Worm (Caenorhabditis elegans) whole organism, early embryonic: ENCODE data around the gene cah-1.

ENCODE experiments used
- B0310.2 ChIP-seq: sonication (generic microtip); optimal IDR thresholded peaks from 2 replicates; lab custom pipeline; 2016; ENCODE audit warnings: mild to moderate bottlenecking, missing genetic modification characterization, missing compliant biosample characterization
- F13C5.2 ChIP-seq: sonication (generic microtip); optimal IDR thresholded peaks from 2 replicates; lab custom pipeline; 2017; ENCODE audit warnings: mild to moderate bottlenecking, missing genetic modification characterization, inconsistent platforms, missing compliant biosample characterization
- aly-1 ChIP-seq: sonication (generic microtip); optimal IDR thresholded peaks from 2 replicates; lab custom pipeline; 2016; ENCODE audit warnings: missing genetic modification characterization, missing compliant biosample characterization
- ama-1 ChIP-seq: fragments of 150-350 bp; optimal IDR thresholded peaks from 2 replicates; lab custom pipeline; 2014
- ceh-13 ChIP-seq: fragments of 200-800 bp; sonication (Bioruptor generic); optimal IDR thresholded peaks from 2 replicates; lab custom pipeline; 2018; ENCODE audit warnings: mild to moderate bottlenecking, missing genetic modification characterization, missing compliant biosample characterization
- ceh-36 ChIP-seq: sonication (generic microtip); optimal IDR thresholded peaks from 2 replicates; lab custom pipeline; 2016; ENCODE audit warnings: missing genetic modification characterization, inconsistent platforms, missing compliant biosample characterization
- ets-7 ChIP-seq: sonication (generic microtip); optimal IDR thresholded peaks from 2 replicates; lab custom pipeline; 2016; ENCODE audit warnings: missing genotype, missing genetic modification characterization, missing compliant biosample characterization
- flt-1 ChIP-seq: fragments of 200-800 bp; sonication (Bioruptor generic); IDR thresholded peaks from 2 replicates; pipeline ENCODE4 v1.3.6; 2022; ENCODE audit warnings: missing genetic modification characterization, missing compliant biosample characterization
- hmbx-1 ChIP-seq: sonication (generic microtip); optimal IDR thresholded peaks from 2 replicates; lab custom pipeline; 2016; ENCODE audit warnings: mild to moderate bottlenecking, missing genetic modification characterization, missing compliant biosample characterization
- hmg-4 ChIP-seq: fragments of 200-800 bp; sonication (Bioruptor generic); optimal IDR thresholded peaks from 2 replicates; lab custom pipeline; 2018; ENCODE audit warnings: mild to moderate bottlenecking, missing genetic modification characterization, missing compliant biosample characterization
- hnd-1 ChIP-seq: sonication (generic microtip); optimal IDR thresholded peaks from 2 replicates; lab custom pipeline; 2016; ENCODE audit warnings: missing genetic modification characterization, missing compliant biosample characterization
- pes-1 ChIP-seq: fragments of 200-800 bp; sonication (Bioruptor generic); IDR thresholded peaks from 2 replicates; pipeline ENCODE4 v1.3.6; 2022; ENCODE audit warnings: missing genetic modification reagents, missing genetic modification characterization, missing compliant biosample characterization
- scrt-1 ChIP-seq: fragments of 200-800 bp; sonication (Bioruptor generic); IDR thresholded peaks from 2 replicates; pipeline ENCODE4 v1.3.6; 2022; ENCODE audit warnings: missing genetic modification characterization, missing compliant biosample characterization
- sea-1 ChIP-seq: fragments of 200-800 bp; sonication (Bioruptor generic); conservative IDR thresholded peaks from 2 replicates; pipeline ENCODE4 v1.3.6; 2022; ENCODE audit warnings: missing genetic modification characterization, missing compliant biosample characterization
- tbx-11 ChIP-seq: fragments of 200-800 bp; sonication (Bioruptor generic); IDR thresholded peaks from 2 replicates; pipeline ENCODE4 v1.3.6; 2022; ENCODE audit warnings: missing genetic modification characterization, missing compliant biosample characterization
- tbx-37 ChIP-seq: fragments of 200-800 bp; sonication (Bioruptor generic); conservative IDR thresholded peaks from 2 replicates; pipeline ENCODE4 v1.3.6; 2022; ENCODE audit warnings: missing genetic modification reagents, missing genetic modification characterization, missing compliant biosample characterization
- tra-4 ChIP-seq: sonication (generic microtip); optimal IDR thresholded peaks from 2 replicates; lab custom pipeline; 2017; ENCODE audit warnings: missing genetic modification characterization, missing compliant biosample characterization

Gene cah-1

ce11 chrIII:5106893-5107471 is 21.6 kb upstream of the cah-1 start, which contains the start of gene dpy-17:
Gene dpy-17, plus strand, starts transcription at chrIII:5107330.
- TF ChIP-seq aly-1 (tag; lab: Kevin White, UChicago) (no peak), hmbx-1 (no peak), ets-7 (tag; lab: Kevin White, UChicago) (no peak), B0310.2 (tag; lab: Kevin White, UChicago) (no peak), tbx-11 (GFP tag; lab: Robert Waterston, UW) (no peak), F13C5.2 (tag; lab: Kevin White, UChicago) (no peak), hmg-4 (GFP tag; lab: Kevin White, UChicago) (peak; percentile 54), ceh-13 (GFP tag; lab: Kevin White, UChicago) (no peak), tbx-37 (no peak), pes-1 (GFP tag; lab: Robert Waterston, UW) (no peak), tra-4 (no peak), scrt-1 (GFP tag; lab: Robert Waterston, UW) (0 out of 2 replicates have a peak, but pooled peaks have one; percentile 42), sea-1 (GFP tag; lab: Robert Waterston, UW) (0 out of 2 replicates have a peak, but pooled peaks have one; percentile 20), ceh-36 (tag; lab: Kevin White, UChicago) (peak; percentile 17), ama-1 (lab: Kevin White, UChicago) (peak; percentile 71), flt-1 (GFP tag; lab: Robert Waterston, UW) (no peak), hnd-1 (tag; lab: Kevin White, UChicago) (no peak)

ce11 chrIII:5105485-5105884 is 20.1 kb upstream of the cah-1 start:
- no peak for TF ChIP-seq B0310.2 (tag; lab: Kevin White, UChicago)
- no peak for TF ChIP-seq ceh-36 (tag; lab: Kevin White, UChicago)
- TF ChIP-seq hmg-4 (GFP tag; lab: Kevin White, UChicago) = no peak
- TF ChIP-seq hmbx-1 = no peak
- no peak for TF ChIP-seq pes-1 (GFP tag; lab: Robert Waterston, UW)
- no peak for TF ChIP-seq tbx-37
- TF ChIP-seq hnd-1 (tag; lab: Kevin White, UChicago) = no peak
- no peak for TF ChIP-seq sea-1 (GFP tag; lab: Robert Waterston, UW)
- TF ChIP-seq flt-1 (GFP tag; lab: Robert Waterston, UW) = no peak
- TF ChIP-seq ceh-13 (GFP tag; lab: Kevin White, UChicago) = no peak
- TF ChIP-seq ets-7 (tag; lab: Kevin White, UChicago) = no peak
- no peak for TF ChIP-seq ama-1 (lab: Kevin White, UChicago)
- no peak for TF ChIP-seq scrt-1 (GFP tag; lab: Robert Waterston, UW)

ce11 chrIII:5102616-5103015 is 17.2 kb upstream of the cah-1 start, which contains the start of gene F54D8.6:
Gene F54D8.6, plus strand, starts transcription at chrIII:5102985.
- no peak for TF ChIP-seq B0310.2 (tag; lab: Kevin White, UChicago)
- no peak for TF ChIP-seq aly-1 (tag; lab: Kevin White, UChicago)
- TF ChIP-seq hnd-1 (tag; lab: Kevin White, UChicago) = no peak

ce11 chrIII:5099500-5099899 is 14.1 kb upstream of the cah-1 start:
- no peak for TF ChIP-seq sea-1 (GFP tag; lab: Robert Waterston, UW)
- TF ChIP-seq pes-1 (GFP tag; lab: Robert Waterston, UW) = no peak
- TF ChIP-seq flt-1 (GFP tag; lab: Robert Waterston, UW) = no peak
- TF ChIP-seq hnd-1 (tag; lab: Kevin White, UChicago) = no peak
- no peak for TF ChIP-seq ama-1 (lab: Kevin White, UChicago)
- no peak for TF ChIP-seq tbx-11 (GFP tag; lab: Robert Waterston, UW)
- no peak for TF ChIP-seq ceh-36 (tag; lab: Kevin White, UChicago)
- TF ChIP-seq ets-7 (tag; lab: Kevin White, UChicago) = no peak
- no peak for TF ChIP-seq ceh-13 (GFP tag; lab: Kevin White, UChicago)
- TF ChIP-seq B0310.2 (tag; lab: Kevin White, UChicago) = no peak
- no peak for TF ChIP-seq aly-1 (tag; lab: Kevin White, UChicago)
- no peak for TF ChIP-seq tbx-37
- TF ChIP-seq hmbx-1 = no peak
- no peak for TF ChIP-seq hmg-4 (GFP tag; lab: Kevin White, UChicago)
- TF ChIP-seq tra-4 = no peak

ce11 chrIII:5098740-5099276 is 13.4 kb upstream of the cah-1 start:
- TF ChIP-seq ceh-36 (tag; lab: Kevin White, UChicago) (no peak), scrt-1 (GFP tag; lab: Robert Waterston, UW) (no peak), hmbx-1 (no peak), aly-1 (tag; lab: Kevin White, UChicago) (no peak), ceh-13 (GFP tag; lab: Kevin White, UChicago) (no peak), tbx-11 (GFP tag; lab: Robert Waterston, UW) (no peak), hnd-1 (tag; lab: Kevin White, UChicago) (no peak), B0310.2 (tag; lab: Kevin White, UChicago) (no peak), hmg-4 (GFP tag; lab: Kevin White, UChicago) (no peak), F13C5.2 (tag; lab: Kevin White, UChicago) (no peak), pes-1 (GFP tag; lab: Robert Waterston, UW) (no peak)

- TF ChIP-seq tbx-37 (no peak), ets-7 (tag; lab: Kevin White, UChicago) (no peak), ama-1 (lab: Kevin White, UChicago) (no peak), hmbx-1 (no peak), scrt-1 (GFP tag; lab: Robert Waterston, UW) (no peak)
Measured at ce11 chrIII:5096741-5097140, 11.3 kb upstream of the cah-1 start.

ce11 chrIII:5094506-5094905 is 9.1 kb upstream of the cah-1 start, which contains the start of gene F54D8.10:
Gene F54D8.10, plus strand, starts transcription at chrIII:5094806.
- TF ChIP-seq ama-1 (lab: Kevin White, UChicago) (no peak), ceh-36 (tag; lab: Kevin White, UChicago) (no peak), F13C5.2 (tag; lab: Kevin White, UChicago) (no peak), hmg-4 (GFP tag; lab: Kevin White, UChicago) (no peak), tbx-11 (GFP tag; lab: Robert Waterston, UW) (no peak), aly-1 (tag; lab: Kevin White, UChicago) (no peak), pes-1 (GFP tag; lab: Robert Waterston, UW) (no peak), flt-1 (GFP tag; lab: Robert Waterston, UW) (no peak), B0310.2 (tag; lab: Kevin White, UChicago) (no peak), sea-1 (GFP tag; lab: Robert Waterston, UW) (no peak), scrt-1 (GFP tag; lab: Robert Waterston, UW) (no peak), hmbx-1 (no peak), ets-7 (tag; lab: Kevin White, UChicago) (no peak), tbx-37 (no peak), hnd-1 (tag; lab: Kevin White, UChicago) (no peak), ceh-13 (GFP tag; lab: Kevin White, UChicago) (no peak), tra-4 (no peak)
